Worm (Caenorhabditis elegans) whole organism, L3 larva: ENCODE data around the gene sfrp-1.

Experiments used
- R02D3.7 ChIP-seq: fragments of 150-350 bp; optimal IDR thresholded peaks from 2 replicates; lab custom pipeline; 2014; ENCODE audit warnings: missing biosample characterization, missing genetic modification characterization
- ceh-82 ChIP-seq: fragments of 150-350 bp; optimal IDR thresholded peaks from 2 replicates; lab custom pipeline; 2014; ENCODE audit warnings: missing biosample characterization, missing genetic modification characterization
- lin-39 ChIP-seq: fragments of 150-350 bp; optimal IDR thresholded peaks from 2 replicates; lab custom pipeline; 2018; ENCODE audit warnings: missing biosample characterization, missing genetic modification reagents, missing genetic modification characterization
- nfya-1 ChIP-seq: sonication (generic microtip); optimal IDR thresholded peaks from 2 replicates; lab custom pipeline; 2017; ENCODE audit warnings: missing genetic modification characterization, mild to moderate bottlenecking, missing compliant biosample characterization, antibody characterized with exemption, moderate library complexity; ENCODE audit not compliant: insufficient read depth
- nhr-76 ChIP-seq: fragments of 150-350 bp; sonication (generic microtip); optimal IDR thresholded peaks from 5 replicates; lab custom pipeline; 2014; ENCODE audit warnings: missing biosample characterization, missing genetic modification characterization
- snpc-4 ChIP-seq: fragments of 150-350 bp; optimal IDR thresholded peaks from 2 replicates; lab custom pipeline; 2014; ENCODE audit warnings: missing biosample characterization, missing genetic modification characterization
- ztf-11 ChIP-seq: fragments of 150-350 bp; optimal IDR thresholded peaks from 2 replicates; lab custom pipeline; 2014; ENCODE audit warnings: missing biosample characterization, missing genetic modification characterization

ce11 chrIV:6441601-6442000 is 39.4 kb upstream of the sfrp-1 start, which contains the start of gene Y73B6BL.31:
- no peak for TF ChIP-seq snpc-4 (tag; lab: Kevin White, UChicago)
- TF ChIP-seq lin-39 (tag; lab: Kevin White, UChicago), result no peak
- no peak for TF ChIP-seq nhr-76 (tag; lab: Kevin White, UChicago)
- no peak for TF ChIP-seq nfya-1
- no peak for TF ChIP-seq ztf-11 (tag; lab: Kevin White, UChicago)
- no peak for TF ChIP-seq ceh-82 (tag; lab: Kevin White, UChicago)
- TF ChIP-seq R02D3.7, result no peak
